Worm (Caenorhabditis elegans) whole organism, L4/young adult: ENCODE results near the gene unc-86.

Experiments used
- W03F9.2 ChIP-seq: fragments of 150-350 bp; optimal IDR thresholded peaks from 2 replicates; lab custom pipeline; 2014; ENCODE audit warnings: missing biosample characterization, missing genetic modification characterization
- dao-5 ChIP-seq: sonication (generic microtip); optimal IDR thresholded peaks from 2 replicates; lab custom pipeline; 2016; ENCODE audit warnings: missing genotype, missing genetic modification characterization, moderate library complexity, missing compliant biosample characterization
- him-1 ChIP-seq: sonication (generic microtip); optimal IDR thresholded peaks from 2 replicates; lab custom pipeline; 2016; ENCODE audit warnings: missing genotype, missing genetic modification reagents, missing genetic modification characterization, missing compliant biosample characterization

Gene unc-86

DNA sequence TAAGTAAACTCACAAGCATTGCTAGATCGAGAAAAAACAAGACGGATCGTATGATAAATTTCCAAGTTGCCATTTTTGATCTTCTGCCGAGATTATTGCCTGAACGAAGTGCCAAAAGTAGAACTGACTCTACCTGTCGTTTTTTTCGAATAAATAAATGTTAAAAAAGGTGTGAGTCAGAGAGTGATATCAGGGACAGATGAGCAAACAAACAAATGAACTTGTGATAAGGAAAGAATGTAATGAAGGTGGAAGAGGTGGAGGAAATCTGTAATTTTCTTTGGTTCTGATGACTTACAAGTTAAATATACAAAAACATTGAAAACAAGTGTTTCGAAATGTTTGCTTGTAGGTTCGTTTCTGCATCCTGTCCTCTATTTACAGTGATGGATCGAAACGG is 23.2 kb upstream of the unc-86 start, which contains the start of gene tsp-1:
tsp-1 (minus strand) TSS at position 99 of the 400 bp plus-strand sequence.
- TF ChIP-seq dao-5 (tag; lab: Kevin White, UChicago) (no peak), W03F9.2 (tag; lab: Kevin White, UChicago) (no peak), him-1 (tag; lab: Kevin White, UChicago) (no peak)

DNA sequence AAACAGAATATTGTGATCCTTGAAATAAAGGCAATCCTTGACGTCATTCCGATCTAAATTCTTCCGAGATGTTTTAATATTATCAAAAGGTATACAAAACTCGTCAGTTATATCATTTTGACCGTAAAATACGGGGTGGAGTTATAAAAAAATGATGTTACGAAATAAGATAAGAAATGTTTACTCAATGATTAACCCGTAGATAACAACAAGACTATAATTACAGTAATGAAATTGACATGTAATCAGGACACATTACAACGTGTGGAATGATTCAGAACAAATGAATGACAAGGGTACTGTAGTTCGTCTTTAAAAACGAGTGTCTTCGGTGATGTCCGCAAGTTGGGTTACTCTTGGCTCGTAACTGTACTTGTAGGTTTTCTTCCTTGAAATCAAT is 21.7 kb upstream of the unc-86 start, which contains the start of gene tsp-2:
tsp-2 (minus strand) TSS at position 109 of the 400 bp plus-strand sequence.
- TF ChIP-seq W03F9.2 (tag; lab: Kevin White, UChicago): no peak
- TF ChIP-seq dao-5 (tag; lab: Kevin White, UChicago): no peak
- no peak for TF ChIP-seq him-1 (tag; lab: Kevin White, UChicago)

DNA sequence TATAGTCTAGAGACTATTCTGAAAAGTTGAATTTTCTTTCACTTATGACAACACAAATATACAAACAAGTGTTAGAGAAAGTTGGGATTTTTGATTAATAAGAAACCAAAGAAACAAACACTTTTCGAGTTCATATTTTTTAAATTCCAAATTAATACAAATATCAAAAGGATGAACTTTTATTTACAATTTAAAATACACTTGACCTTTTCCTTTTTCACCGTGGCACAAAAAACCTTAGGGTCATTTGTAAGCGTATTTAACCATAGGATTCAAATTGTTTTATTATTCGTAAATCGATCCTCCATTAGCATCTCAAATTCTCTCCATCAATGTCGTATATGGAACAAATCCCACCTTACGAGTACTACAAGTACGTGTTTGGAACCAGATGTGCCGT is 19.7 kb upstream of the unc-86 start, which contains the start of gene C02F5.5:
C02F5.5 (plus strand) TSS at position 301 of the 400 bp plus-strand sequence.
- TF ChIP-seq him-1 (tag; lab: Kevin White, UChicago) (no peak), dao-5 (tag; lab: Kevin White, UChicago) (no peak), W03F9.2 (tag; lab: Kevin White, UChicago) (no peak)

DNA sequence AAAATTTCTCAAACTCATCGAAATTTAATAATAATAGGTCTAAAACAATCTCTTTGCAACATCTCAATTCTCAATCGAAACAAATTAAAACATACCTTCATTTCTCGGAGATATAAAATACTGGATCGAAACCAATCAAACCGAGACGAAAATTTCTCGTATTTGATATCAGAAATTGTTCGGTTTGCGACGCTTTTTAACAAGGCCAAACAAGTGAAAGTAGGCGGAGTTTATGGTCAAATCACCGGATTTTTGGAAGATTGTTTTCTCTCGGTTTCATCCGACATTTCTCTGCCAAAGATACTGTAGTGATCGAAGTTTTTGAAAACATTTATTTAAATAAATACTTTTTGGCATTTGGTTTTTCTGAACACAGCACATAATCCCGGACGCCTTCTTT is 19.2 kb upstream of the unc-86 start, which contains the start of gene C02F5.14:
C02F5.14 (minus strand) TSS at position 157 of the 400 bp plus-strand sequence.
- TF ChIP-seq W03F9.2 (tag; lab: Kevin White, UChicago): no peak
- TF ChIP-seq him-1 (tag; lab: Kevin White, UChicago): no peak
- TF ChIP-seq dao-5 (tag; lab: Kevin White, UChicago): no peak

DNA sequence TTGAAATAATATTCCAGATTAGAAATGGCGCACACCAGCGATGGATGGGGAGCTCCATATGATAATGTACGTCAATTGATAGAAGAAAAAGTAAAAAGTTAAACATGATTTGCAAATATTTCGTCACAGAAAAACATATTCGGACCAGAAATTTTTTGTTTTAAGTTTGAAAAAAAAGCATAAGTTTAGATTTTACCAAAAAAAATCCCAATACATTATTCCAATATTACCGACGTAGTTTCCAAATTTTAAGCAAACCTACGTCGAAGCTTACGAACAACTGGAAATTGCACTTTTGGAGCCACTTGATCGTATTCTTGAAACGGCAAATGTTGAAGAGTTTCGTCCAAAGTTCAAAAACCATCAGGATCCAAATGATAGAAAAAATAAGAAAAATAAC is 16.5 kb upstream of the unc-86 start, which contains the start of gene henn-1:
henn-1 (plus strand) TSS at position 18 of the 400 bp plus-strand sequence.
- TF ChIP-seq dao-5 (tag; lab: Kevin White, UChicago) (no peak), him-1 (tag; lab: Kevin White, UChicago) (no peak), W03F9.2 (tag; lab: Kevin White, UChicago) (no peak)

DNA sequence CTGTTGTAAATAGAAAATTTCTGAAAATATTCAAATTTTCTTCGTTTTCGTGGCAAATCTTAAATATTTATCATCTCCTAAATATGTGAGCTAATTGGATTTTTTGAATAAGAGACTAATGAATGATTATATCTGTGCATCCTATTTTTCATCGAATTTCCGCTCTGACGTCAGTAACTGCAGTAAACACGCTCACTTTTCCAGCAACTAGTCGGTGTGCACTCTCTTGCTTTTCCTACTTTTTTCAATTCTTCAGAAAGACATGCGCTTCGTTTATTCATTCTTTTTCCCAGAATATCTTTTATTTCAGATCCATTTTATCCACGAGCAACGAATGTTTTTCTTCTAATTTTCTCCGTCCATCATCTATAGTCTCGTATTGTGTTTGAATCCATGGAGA is 13.3 kb upstream of the unc-86 start:
- no peak for TF ChIP-seq W03F9.2 (tag; lab: Kevin White, UChicago)
- no peak for TF ChIP-seq dao-5 (tag; lab: Kevin White, UChicago)

DNA sequence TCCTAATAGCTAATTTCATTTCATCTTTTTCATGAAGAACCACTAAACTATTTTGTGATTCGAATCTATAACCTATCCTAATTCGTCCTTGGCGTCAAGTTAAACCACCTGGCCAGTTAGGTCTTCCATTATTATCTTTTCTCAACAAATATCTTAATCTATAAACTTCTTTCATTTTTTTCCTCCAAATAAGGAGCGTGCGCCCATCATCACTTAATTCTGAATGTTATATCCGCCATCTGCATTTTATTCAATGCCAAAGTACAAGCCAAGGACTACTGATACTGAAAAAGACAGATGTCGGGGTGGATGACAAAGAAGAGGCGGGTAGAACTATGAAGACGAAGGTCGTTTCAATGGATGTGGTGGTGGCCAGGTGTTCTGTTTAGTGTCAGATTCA is 12.8 kb upstream of the unc-86 start:
- TF ChIP-seq him-1 (tag; lab: Kevin White, UChicago) (no peak), dao-5 (tag; lab: Kevin White, UChicago) (no peak), W03F9.2 (tag; lab: Kevin White, UChicago) (no peak)

DNA sequence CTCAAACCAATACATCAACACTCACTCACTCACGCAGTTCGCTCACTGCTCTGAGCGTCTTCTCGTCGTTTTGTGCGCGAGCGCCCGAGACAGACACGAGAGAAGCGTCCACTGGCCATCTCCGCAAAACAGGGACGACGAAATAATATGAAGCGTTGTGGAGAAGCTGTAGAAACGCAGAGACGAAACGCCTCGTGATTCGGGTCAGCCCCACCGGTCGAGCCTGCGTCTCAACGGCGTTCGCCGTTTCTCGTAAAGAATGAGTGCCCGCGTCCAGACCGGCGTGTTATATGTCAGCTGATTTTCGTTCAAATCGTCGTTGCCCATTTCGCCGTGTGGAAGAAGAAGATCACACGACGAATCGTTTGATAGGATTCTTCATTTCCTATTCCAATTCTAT is 11.4 kb upstream of the unc-86 start, which contains the start of gene fbxl-1:
fbxl-1 (plus strand) TSS at position 320 of the 400 bp plus-strand sequence.
- TF ChIP-seq dao-5 (tag; lab: Kevin White, UChicago) (no peak), him-1 (tag; lab: Kevin White, UChicago) (peak; percentile 84), W03F9.2 (tag; lab: Kevin White, UChicago) (peak; percentile 2)

DNA sequence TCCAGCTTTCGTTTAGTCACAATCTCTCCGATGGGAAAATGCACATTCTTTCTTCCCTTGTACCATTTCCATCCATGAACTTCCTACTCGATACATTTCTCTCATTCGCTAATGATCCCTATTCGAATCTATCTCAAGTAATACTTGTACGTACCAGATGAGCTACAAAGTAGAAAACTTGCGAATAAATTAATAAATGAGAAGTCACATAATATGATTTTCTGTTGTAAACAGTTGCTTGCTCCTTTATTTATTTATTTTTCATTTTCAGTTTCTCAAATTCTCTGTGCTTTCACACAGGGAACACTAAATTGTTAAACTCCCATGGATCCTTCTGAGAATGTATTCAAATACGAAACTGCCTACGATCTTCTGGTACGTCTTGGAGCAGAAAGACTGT is 10.0 kb upstream of the unc-86 start, which contains the start of gene rfs-1:
rfs-1 (plus strand) TSS at position 301 of the 400 bp plus-strand sequence.
- TF ChIP-seq him-1 (tag; lab: Kevin White, UChicago) (no peak), W03F9.2 (tag; lab: Kevin White, UChicago) (no peak), dao-5 (tag; lab: Kevin White, UChicago) (no peak)

DNA sequence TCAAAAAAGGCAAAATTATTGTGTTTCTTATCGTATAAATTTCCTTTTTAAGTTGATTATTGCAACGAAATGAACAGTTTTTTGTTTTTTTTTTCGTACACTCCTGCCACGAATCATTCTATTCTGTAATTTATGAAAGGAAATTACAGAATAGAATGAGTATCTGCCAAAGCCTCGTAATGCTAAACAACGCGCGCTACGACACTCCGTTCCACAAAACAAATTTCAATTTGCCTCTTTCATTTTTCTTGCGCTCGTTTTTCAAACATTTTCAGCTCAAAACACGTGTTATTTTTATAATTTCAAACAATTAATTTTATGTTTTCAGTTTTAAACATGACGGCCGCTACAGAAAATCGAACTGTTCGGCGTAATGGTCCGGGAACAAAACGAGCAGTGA is 8.6 kb upstream of the unc-86 start, which contains the start of gene mob-4:
mob-4 (plus strand) TSS at position 329 of the 400 bp plus-strand sequence.
- TF ChIP-seq him-1 (tag; lab: Kevin White, UChicago): no peak
- TF ChIP-seq W03F9.2 (tag; lab: Kevin White, UChicago): no peak
- no peak for TF ChIP-seq dao-5 (tag; lab: Kevin White, UChicago)

DNA sequence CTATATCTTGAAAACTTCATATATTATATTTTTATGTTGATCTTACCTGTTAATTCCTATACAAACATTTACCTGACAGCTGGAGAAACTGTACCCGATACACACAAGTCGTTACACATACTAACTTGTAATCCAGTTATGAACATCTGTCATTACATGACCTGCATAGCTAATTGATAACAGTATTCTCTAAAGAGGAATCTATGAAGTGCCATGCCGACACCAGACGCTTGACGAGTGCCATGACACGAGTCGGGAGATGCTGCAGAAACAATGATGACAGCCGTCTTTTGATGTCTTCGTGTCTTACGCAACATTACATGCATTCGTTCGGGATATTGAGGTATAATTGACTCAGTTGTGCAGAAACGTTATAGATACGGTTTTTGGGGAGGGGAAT is 3.9 kb upstream of the unc-86 start:
- TF ChIP-seq dao-5 (tag; lab: Kevin White, UChicago) (no peak), him-1 (tag; lab: Kevin White, UChicago) (no peak), W03F9.2 (tag; lab: Kevin White, UChicago) (no peak)

DNA sequence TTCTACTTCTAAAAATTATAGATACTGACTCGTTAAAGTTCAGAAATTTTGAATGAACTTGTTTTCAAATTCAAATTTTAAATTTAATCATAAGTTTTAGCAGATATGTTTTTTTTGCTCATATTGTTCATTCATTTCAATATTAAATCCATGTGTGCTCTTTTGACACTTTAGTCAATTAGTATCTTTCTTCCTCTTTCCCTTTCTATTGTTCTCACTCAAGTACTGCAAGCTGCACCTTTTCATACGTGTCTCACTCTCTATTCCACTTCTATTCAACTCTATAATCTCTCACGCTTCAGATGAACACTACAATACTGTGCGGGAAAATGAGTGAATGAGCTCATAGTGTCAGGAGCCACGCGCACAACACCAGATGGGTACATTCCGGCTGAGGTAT is 1.8 kb upstream of the unc-86 start, which contains the start of gene C30A5.16:
C30A5.16 (plus strand) TSS at position 301 of the 400 bp plus-strand sequence.
- TF ChIP-seq W03F9.2 (tag; lab: Kevin White, UChicago) (no peak), dao-5 (tag; lab: Kevin White, UChicago) (no peak), him-1 (tag; lab: Kevin White, UChicago) (no peak)

DNA sequence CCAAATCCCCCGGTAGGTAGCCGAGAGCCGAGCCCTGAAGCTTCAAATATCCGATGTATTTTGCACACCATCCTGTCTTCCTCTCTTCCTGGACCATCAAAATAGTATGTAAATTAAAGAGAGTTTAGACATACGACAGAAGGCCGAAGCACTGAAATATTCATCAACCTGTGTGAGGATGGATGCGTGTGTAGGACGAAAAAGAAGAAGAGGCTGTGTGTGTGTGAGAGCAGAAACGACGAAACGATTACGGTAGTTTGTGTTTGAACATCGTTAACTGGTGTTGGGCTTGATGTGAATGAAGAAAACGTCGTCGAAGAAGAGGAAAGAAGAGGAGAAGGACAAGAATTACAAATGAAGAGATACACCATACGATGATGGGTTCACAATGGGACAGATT is 4.6 kb downstream of the unc-86 start:
- TF ChIP-seq him-1 (tag; lab: Kevin White, UChicago) (no peak), dao-5 (tag; lab: Kevin White, UChicago) (no peak), W03F9.2 (tag; lab: Kevin White, UChicago) (no peak)

DNA sequence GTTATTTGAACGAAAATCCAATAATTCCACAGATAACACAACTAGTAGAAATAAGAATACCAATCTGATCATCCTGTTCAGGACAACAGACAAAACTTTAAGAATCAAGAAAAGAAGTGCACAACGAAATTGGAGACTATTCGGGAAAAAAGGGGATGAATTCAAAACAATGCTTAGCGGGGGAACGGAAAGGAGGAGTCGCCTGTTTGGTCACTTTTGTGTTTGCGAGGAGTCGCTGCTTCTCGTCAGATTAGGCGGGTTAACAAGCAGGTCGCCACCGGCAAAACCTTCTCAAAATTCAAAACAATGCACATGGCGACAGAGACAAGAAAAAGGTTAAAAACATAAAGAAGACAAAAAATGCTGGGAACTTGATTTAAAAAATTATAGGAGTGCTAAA is 6.4 kb downstream of the unc-86 start, which contains the start of gene C30A5.10:
C30A5.10 (minus strand) TSS at position 101 of the 400 bp plus-strand sequence.
- no peak for TF ChIP-seq W03F9.2 (tag; lab: Kevin White, UChicago)
- TF ChIP-seq dao-5 (tag; lab: Kevin White, UChicago): no peak
- TF ChIP-seq him-1 (tag; lab: Kevin White, UChicago): no peak
